Worm (Caenorhabditis elegans) whole organism, mixed stage, embryonic: ENCODE results near the gene ribo-1.

ENCODE experiments used
- ces-1 ChIP-seq: fragments of 150-350 bp; optimal IDR thresholded peaks from 2 replicates; lab custom pipeline; 2014; ENCODE audit warnings: missing biosample characterization, missing genetic modification reagents, missing genetic modification characterization
- elt-1 ChIP-seq: sonication (generic microtip); optimal IDR thresholded peaks from 2 replicates; lab custom pipeline; 2017; ENCODE audit warnings: missing genetic modification characterization, mild to moderate bottlenecking, missing compliant biosample characterization, antibody characterized with exemption, moderate library complexity, borderline replicate concordance; ENCODE audit not compliant: insufficient read depth
- elt-3 ChIP-seq: fragments of 150-350 bp; optimal IDR thresholded peaks from 2 replicates; lab custom pipeline; 2014; ENCODE audit warnings: missing biosample characterization, missing genetic modification characterization
- lin-13 ChIP-seq: fragments of 150-350 bp; optimal IDR thresholded peaks from 2 replicates; lab custom pipeline; 2014; ENCODE audit warnings: missing biosample characterization, missing genetic modification characterization
- lsy-2 ChIP-seq: fragments of 150-350 bp; optimal IDR thresholded peaks from 2 replicates; lab custom pipeline; 2014; ENCODE audit warnings: missing biosample characterization, missing genetic modification characterization
- mab-5 ChIP-seq: fragments of 150-350 bp; optimal IDR thresholded peaks from 2 replicates; lab custom pipeline; 2014; ENCODE audit warnings: missing biosample characterization, missing genetic modification characterization
- nhr-12 ChIP-seq: fragments of 150-350 bp; optimal IDR thresholded peaks from 2 replicates; lab custom pipeline; 2014; ENCODE audit warnings: missing biosample characterization, missing genetic modification characterization
- nhr-2 ChIP-seq: fragments of 150-350 bp; optimal IDR thresholded peaks from 2 replicates; lab custom pipeline; 2014; ENCODE audit warnings: missing biosample characterization, missing genetic modification characterization
- nhr-28 ChIP-seq: fragments of 150-350 bp; optimal IDR thresholded peaks from 2 replicates; lab custom pipeline; 2014; ENCODE audit warnings: missing biosample characterization, missing genetic modification characterization
- pha-4 ChIP-seq: fragments of 150-350 bp; optimal IDR thresholded peaks from 2 replicates; lab custom pipeline; 2018; ENCODE audit warnings: missing biosample characterization, missing genetic modification reagents, missing genetic modification characterization
- snpc-4 ChIP-seq: fragments of 150-350 bp; optimal IDR thresholded peaks from 2 replicates; lab custom pipeline; 2014; ENCODE audit warnings: missing biosample characterization, missing genetic modification characterization
- sptf-1 ChIP-seq: sonication (generic microtip); optimal IDR thresholded peaks from 2 replicates; lab custom pipeline; 2017; ENCODE audit warnings: mild to moderate bottlenecking, missing genetic modification characterization, moderate library complexity, missing compliant biosample characterization
- unc-62 ChIP-seq: fragments of 150-350 bp; optimal IDR thresholded peaks from 2 replicates; lab custom pipeline; 2014; ENCODE audit warnings: missing biosample characterization, missing genetic modification reagents, missing genetic modification characterization
- ztf-11 ChIP-seq: fragments of 150-350 bp; optimal IDR thresholded peaks from 2 replicates; lab custom pipeline; 2014; ENCODE audit warnings: missing biosample characterization, missing genetic modification characterization

ce11 chrIV:6958696-6959095 lies 48.2 kb downstream of the ribo-1 start:
- peak; percentile 37 for TF ChIP-seq ces-1
- no peak for TF ChIP-seq elt-1 (tag; lab: Kevin White, UChicago)
- no peak for TF ChIP-seq nhr-12 (tag; lab: Kevin White, UChicago)
- no peak for TF ChIP-seq lin-13 (tag; lab: Kevin White, UChicago)
- TF ChIP-seq ztf-11 (tag; lab: Kevin White, UChicago), result no peak
- TF ChIP-seq nhr-2 (tag; lab: Kevin White, UChicago), result no peak
- no peak for TF ChIP-seq sptf-1 (tag; lab: Kevin White, UChicago)
- TF ChIP-seq snpc-4 (tag; lab: Kevin White, UChicago), result no peak
- TF ChIP-seq mab-5 (tag; lab: Kevin White, UChicago), result no peak
- no peak for TF ChIP-seq pha-4 (tag; lab: Kevin White, UChicago)
- TF ChIP-seq unc-62, result no peak
- TF ChIP-seq nhr-28 (tag; lab: Kevin White, UChicago), result no peak
- no peak for TF ChIP-seq elt-3
- no peak for TF ChIP-seq lsy-2
